Fruit fly (Drosophila melanogaster) whole organism, embryonic: ENCODE measurements around the gene Orp8.

Experiments used
- Atf-2 ChIP-seq: fragments of 200-800 bp; sonication (Bioruptor generic); optimal IDR thresholded peaks from 2 replicates; lab custom pipeline; 2016; ENCODE audit warnings: missing biosample characterization, missing genetic modification characterization
- Atf3 ChIP-seq: fragments of 200-800 bp; sonication (Bioruptor generic); optimal IDR thresholded peaks from 3 replicates; lab custom pipeline; 2016; ENCODE audit warnings: missing biosample characterization, missing genetic modification characterization
- Bgb ChIP-seq: fragments of 200-800 bp; sonication (Bioruptor generic); IDR thresholded peaks from 2 replicates; pipeline ENCODE4 v1.3.6; 2022; ENCODE audit warnings: missing biosample characterization, missing genetic modification characterization; ENCODE audit not compliant: partially characterized antibody
- CG10321 ChIP-seq: fragments of 200-800 bp; sonication (Bioruptor generic); IDR thresholded peaks from 2 replicates; pipeline ENCODE4 v1.3.6; 2022; ENCODE audit warnings: missing biosample characterization, missing genetic modification characterization
- CG11695 ChIP-seq: fragments of 200-800 bp; sonication (Bioruptor generic); IDR thresholded peaks from 3 replicates; pipeline ENCODE4 v1.3.6; 2022; ENCODE audit warnings: missing biosample characterization, missing genetic modification characterization
- CG12155 ChIP-seq: fragments of 200-800 bp; sonication (Bioruptor generic); optimal IDR thresholded peaks from 3 replicates; lab custom pipeline; 2016; ENCODE audit warnings: missing biosample characterization, missing genetic modification characterization
- CG12942 ChIP-seq: fragments of 200-800 bp; sonication (Bioruptor generic); optimal IDR thresholded peaks from 3 replicates; lab custom pipeline; 2016; ENCODE audit warnings: missing biosample characterization, missing genetic modification characterization
- CG16815 ChIP-seq: fragments of 200-800 bp; sonication (Bioruptor generic); optimal IDR thresholded peaks from 3 replicates; lab custom pipeline; 2017; ENCODE audit warnings: missing biosample characterization, mild to moderate bottlenecking, missing genetic modification characterization
- CG17186 ChIP-seq: fragments of 200-800 bp; sonication (Bioruptor generic); optimal IDR thresholded peaks from 3 replicates; lab custom pipeline; 2017; ENCODE audit warnings: missing biosample characterization, missing genetic modification reagents, missing genetic modification characterization
- CG1832 ChIP-seq: fragments of 200-800 bp; sonication (Bioruptor generic); optimal IDR thresholded peaks from 2 replicates; lab custom pipeline; 2017; ENCODE audit warnings: missing biosample characterization, mild to moderate bottlenecking, missing genetic modification characterization, inconsistent platforms
- CG18619 ChIP-seq: fragments of 200-800 bp; sonication (Bioruptor generic); optimal IDR thresholded peaks from 3 replicates; lab custom pipeline; 2017; ENCODE audit warnings: missing biosample characterization, mild to moderate bottlenecking, missing genetic modification characterization
- CG18764 ChIP-seq: fragments of 200-800 bp; sonication (Bioruptor generic); optimal IDR thresholded peaks from 3 replicates; lab custom pipeline; 2016; ENCODE audit warnings: missing biosample characterization, missing genetic modification characterization
- CG2712 ChIP-seq: fragments of 200-800 bp; optimal IDR thresholded peaks from 3 replicates; lab custom pipeline; 2019; ENCODE audit warnings: missing biosample characterization, mild to moderate bottlenecking, missing genetic modification characterization, moderate library complexity
- CG2889 ChIP-seq: fragments of 200-800 bp; sonication (Bioruptor generic); IDR thresholded peaks from 3 replicates; pipeline ENCODE4 v1.3.6; 2022; ENCODE audit warnings: missing biosample characterization, missing genetic modification characterization
- CG31365 ChIP-seq: fragments of 200-800 bp; sonication (Bioruptor generic); optimal IDR thresholded peaks from 2 replicates; lab custom pipeline; 2018; ENCODE audit warnings: missing biosample characterization, mild to moderate bottlenecking, missing genetic modification characterization
- CG33557 ChIP-seq: fragments of 200-800 bp; sonication (Bioruptor generic); optimal IDR thresholded peaks from 2 replicates; lab custom pipeline; 2019; ENCODE audit warnings: missing biosample characterization, mild to moderate bottlenecking, missing genetic modification characterization, moderate library complexity
- CG7357 ChIP-seq: fragments of 200-800 bp; sonication (Bioruptor generic); IDR thresholded peaks from 3 replicates; pipeline ENCODE4 v1.3.6; 2022; ENCODE audit warnings: missing biosample characterization, missing genetic modification characterization
- CG7372 ChIP-seq: fragments of 200-800 bp; sonication (Bioruptor generic); IDR thresholded peaks from 2 replicates; pipeline ENCODE4 v1.3.6; 2022; ENCODE audit warnings: missing biosample characterization, missing genetic modification characterization
- CG7839 ChIP-seq: fragments of 200-800 bp; sonication (Bioruptor generic); optimal IDR thresholded peaks from 3 replicates; lab custom pipeline; 2018; ENCODE audit warnings: missing biosample characterization, mild to moderate bottlenecking, missing genetic modification characterization, moderate library complexity
- Camta ChIP-seq: fragments of 200-800 bp; sonication (Bioruptor generic); optimal IDR thresholded peaks from 2 replicates; lab custom pipeline; 2016; ENCODE audit warnings: missing biosample characterization, missing genetic modification characterization
- CkIIα-i1 ChIP-seq: fragments of 200-800 bp; sonication (Bioruptor generic); IDR thresholded peaks from 2 replicates; pipeline ENCODE4 v1.3.6; 2022; ENCODE audit warnings: missing biosample characterization, missing genetic modification characterization
- Dad ChIP-seq: fragments of 200-800 bp; sonication (Bioruptor generic); optimal IDR thresholded peaks from 3 replicates; lab custom pipeline; 2016; ENCODE audit warnings: missing biosample characterization, missing genetic modification characterization
- Dip3 ChIP-seq: fragments of 200-800 bp; sonication (Bioruptor generic); optimal IDR thresholded peaks from 3 replicates; lab custom pipeline; 2016; ENCODE audit warnings: missing biosample characterization, missing genetic modification characterization
- E2f2 ChIP-seq: fragments of 200-800 bp; sonication (Bioruptor generic); IDR thresholded peaks from 2 replicates; pipeline ENCODE4 v1.3.6; 2022; ENCODE audit warnings: missing biosample characterization, missing genetic modification characterization
- Elba2 ChIP-seq: fragments of 200-800 bp; sonication (Bioruptor generic); optimal IDR thresholded peaks from 3 replicates; lab custom pipeline; 2016; ENCODE audit warnings: missing biosample characterization, missing genetic modification characterization
- Ets97D ChIP-seq: fragments of 200-800 bp; sonication (Bioruptor generic); optimal IDR thresholded peaks from 3 replicates; lab custom pipeline; 2016; ENCODE audit warnings: missing biosample characterization, missing genetic modification characterization
- HmgZ ChIP-seq: fragments of 200-800 bp; sonication (Bioruptor generic); optimal IDR thresholded peaks from 2 replicates; lab custom pipeline; 2018; ENCODE audit warnings: missing biosample characterization, mild to moderate bottlenecking, missing genetic modification characterization
- Lim3 ChIP-seq: fragments of 200-800 bp; sonication (Bioruptor generic); IDR thresholded peaks from 2 replicates; pipeline ENCODE4 v1.3.6; 2022; ENCODE audit warnings: missing biosample characterization, missing genetic modification characterization
- Lpt ChIP-seq: fragments of >200 bp; optimal IDR thresholded peaks from 2 replicates; lab custom pipeline; 2018; ENCODE audit warnings: missing biosample characterization, missing genetic modification characterization
- Max ChIP-seq: fragments of 200-800 bp; sonication (Bioruptor generic); optimal IDR thresholded peaks from 2 replicates; lab custom pipeline; 2016; ENCODE audit warnings: missing biosample characterization, mild to moderate bottlenecking, missing genetic modification characterization
- Nf-YC ChIP-seq: fragments of 200-800 bp; optimal IDR thresholded peaks from 3 replicates; lab custom pipeline; 2019; ENCODE audit warnings: missing biosample characterization, mild to moderate bottlenecking, missing genetic modification characterization, moderate library complexity
- Oli ChIP-seq: fragments of 200-800 bp; sonication (Bioruptor generic); optimal IDR thresholded peaks from 2 replicates; lab custom pipeline; 2018; ENCODE audit warnings: missing biosample characterization, mild to moderate bottlenecking, missing genetic modification characterization, moderate library complexity
- Opbp ChIP-seq: fragments of 200-800 bp; sonication (Bioruptor generic); IDR thresholded peaks from 3 replicates; pipeline ENCODE4 v1.3.6; 2022; ENCODE audit warnings: missing biosample characterization, missing genetic modification characterization; ENCODE audit not compliant: partially characterized antibody
- Ravus ChIP-seq: fragments of 200-800 bp; sonication (Bioruptor generic); IDR thresholded peaks from 2 replicates; pipeline ENCODE4 v1.3.6; 2022; ENCODE audit warnings: missing biosample characterization, missing genetic modification characterization
- Sox100B ChIP-seq: fragments of 200-800 bp; sonication (Bioruptor generic); optimal IDR thresholded peaks from 3 replicates; lab custom pipeline; 2018; ENCODE audit warnings: missing biosample characterization, mild to moderate bottlenecking, missing genetic modification characterization
- Sry-δ ChIP-seq: fragments of 200-800 bp; sonication (Bioruptor generic); optimal IDR thresholded peaks from 2 replicates; lab custom pipeline; 2016; ENCODE audit warnings: missing biosample characterization, missing genetic modification characterization
- Ssrp ChIP-seq: fragments of 200-800 bp; sonication (Bioruptor generic); optimal IDR thresholded peaks from 2 replicates; lab custom pipeline; 2018; ENCODE audit warnings: missing biosample characterization, mild to moderate bottlenecking, missing genetic modification characterization, moderate library complexity
- ap ChIP-seq: fragments of 200-800 bp; sonication (Bioruptor generic); IDR thresholded peaks from 2 replicates; pipeline ENCODE4 v1.3.6; 2022; ENCODE audit warnings: missing biosample characterization, missing genetic modification characterization
- bbx ChIP-seq: fragments of 200-800 bp; sonication (Bioruptor generic); IDR thresholded peaks from 2 replicates; pipeline ENCODE4 v1.3.6; 2022; ENCODE audit warnings: missing biosample characterization, missing genetic modification characterization; ENCODE audit not compliant: partially characterized antibody
- corto ChIP-seq: fragments of 200-800 bp; sonication (Bioruptor generic); optimal IDR thresholded peaks from 2 replicates; lab custom pipeline; 2016; ENCODE audit warnings: missing biosample characterization, mild to moderate bottlenecking, missing genetic modification characterization, moderate library complexity
- crp ChIP-seq, 2 experiments: fragments of 200-800 bp; sonication (Bioruptor generic); optimal IDR thresholded peaks; 2 replicates in 1 of 2; 3 replicates in 1 of 2; lab custom pipeline; 2017; ENCODE audit warnings: missing biosample characterization in 2 of 2, missing genetic modification characterization in 2 of 2, mild to moderate bottlenecking in 1 of 2, moderate library complexity in 1 of 2
- emc ChIP-seq: fragments of 200-800 bp; sonication (Bioruptor generic); optimal IDR thresholded peaks from 2 replicates; lab custom pipeline; 2016; ENCODE audit warnings: missing biosample characterization, missing genetic modification characterization
- eve ChIP-seq, 2 experiments: fragments of >200 bp; optimal IDR thresholded peaks; 2 replicates each; lab custom pipeline; 2017; ENCODE audit warnings: missing biosample characterization in 2 of 2, missing genetic modification characterization in 2 of 2
- gfzf ChIP-seq: fragments of 200-800 bp; sonication (Bioruptor generic); optimal IDR thresholded peaks from 2 replicates; lab custom pipeline; 2016; ENCODE audit warnings: missing biosample characterization, mild to moderate bottlenecking, missing genetic modification characterization, moderate library complexity
- grn ChIP-seq: fragments of 200-800 bp; sonication (Bioruptor generic); optimal IDR thresholded peaks from 3 replicates; lab custom pipeline; 2017; ENCODE audit warnings: missing biosample characterization, missing genetic modification characterization
- h ChIP-seq: fragments of >200 bp; optimal IDR thresholded peaks from 2 replicates; lab custom pipeline; 2017
- klu ChIP-seq: fragments of 200-800 bp; sonication (Bioruptor generic); IDR thresholded peaks from 2 replicates; pipeline ENCODE4 v1.3.6; 2022; ENCODE audit warnings: missing biosample characterization, missing genetic modification characterization
- mam ChIP-seq: fragments of 200-800 bp; sonication (Bioruptor generic); optimal IDR thresholded peaks from 3 replicates; lab custom pipeline; 2016; ENCODE audit warnings: missing biosample characterization, missing genetic modification characterization
- prd ChIP-seq, 3 experiments: fragments of >200 bp in 2 of 3; fragments of 200-800 bp in 1 of 3; sonication (Bioruptor generic) in 1 of 3; optimal IDR thresholded peaks in 2 of 3; IDR thresholded peaks in 1 of 3; 2 replicates in 2 of 3; 3 replicates in 1 of 3; pipeline versions ENCODE4 v1.3.6 to Lab custom; 2017 to 2022; ENCODE audit warnings: missing biosample characterization in 1 of 3, missing genetic modification characterization in 1 of 3
- sna ChIP-seq: fragments of 200-800 bp; sonication (Bioruptor generic); IDR thresholded peaks from 2 replicates; pipeline ENCODE4 v1.3.6; 2022; ENCODE audit warnings: missing biosample characterization, missing genetic modification characterization; ENCODE audit not compliant: partially characterized antibody

The Orp8 gene

dm6 chr3R:20308972-20309660, at the start of gene Orp8 (continued):
- TF ChIP-seq grn (no peak), Lim3 (no peak), Sry-δ (GFP tag; lab: Kevin White, UChicago) (peak; percentile 80), CG18619 (no peak), E2f2 (peak; percentile 87), CkIIα-i1 (GFP tag; lab: Robert Waterston, UW) (no peak), CG12942 (GFP tag; lab: Kevin White, UChicago) (no peak), mam (GFP tag; lab: Kevin White, UChicago) (no peak), Ets97D (GFP tag; lab: Kevin White, UChicago) (peak; percentile 50), Atf-2 (GFP tag; lab: Kevin White, UChicago) (no peak), crp (GFP tag; optimal IDR thresholded peaks at IDR 0.05; lab: Kevin White, UChicago) (peak in 1 of 2 experiments; percentile 85), CG2889 (GFP tag; lab: Robert Waterston, UW) (no peak), sna (peak; percentile 54; the same call in 1 of the 2 replicates), Opbp (GFP tag; lab: Robert Waterston, UW) (no peak; the same call in 2 of the 3 replicates), CG33557 (GFP tag; lab: Kevin White, UChicago) (peak; percentile 5), CG16815 (no peak), Dad (GFP tag; lab: Kevin White, UChicago) (no peak), bbx (peak; percentile 30; the same call in 1 of the 2 replicates), Camta (GFP tag; lab: Kevin White, UChicago) (no peak), klu (GFP tag; lab: Robert Waterston, UW) (no peak), CG12155 (no peak), CG7839 (tag; lab: Kevin White, UChicago) (peak; percentile 11), CG31365 (tag; lab: Kevin White, UChicago) (no peak), corto (GFP tag; lab: Kevin White, UChicago) (peak; percentile 19), Elba2 (no peak), ap (GFP tag; lab: Robert Waterston, UW) (no peak), Ssrp (no peak), h (lab: Kevin White, UChicago) (no peak), Sox100B (no peak), CG11695 (GFP tag; lab: Robert Waterston, UW) (no peak), Oli (no peak), Dip3 (GFP tag; lab: Kevin White, UChicago) (no peak), Atf3 (GFP tag; lab: Kevin White, UChicago) (peak; percentile 95), Bgb (GFP tag; lab: Robert Waterston, UW) (peak; percentile 47), CG1832 (GFP tag; lab: Kevin White, UChicago) (no peak), prd (optimal IDR thresholded peaks at IDR 0.05; lab: Kevin White, UChicago) (no peak), prd (GFP tag; IDR thresholded peaks at IDR 0.05; lab: Robert Waterston, UW) (no peak), gfzf (GFP tag; lab: Kevin White, UChicago) (peak; percentile 39), Nf-YC (tag; lab: Kevin White, UChicago) (peak; percentile 43), eve (GFP tag; optimal IDR thresholded peaks at IDR 0.05; lab: Kevin White, UChicago) (no peak), Lpt (GFP tag; lab: Kevin White, UChicago) (no peak), Max (GFP tag; lab: Kevin White, UChicago) (no peak), CG7372 (no peak), HmgZ (tag; lab: Kevin White, UChicago) (peak; percentile 17), Ravus (no peak), CG7357 (GFP tag; lab: Robert Waterston, UW) (no peak), CG2712 (tag; lab: Kevin White, UChicago) (no peak), CG10321 (GFP tag; lab: Robert Waterston, UW) (no peak), CG18764 (GFP tag; lab: Kevin White, UChicago) (no peak), CG17186 (GFP tag; lab: Kevin White, UChicago) (peak; percentile 15), emc (no peak)
